Fruit fly (Drosophila melanogaster) Kc167 (cell line): Measurements from ENCODE around the gene htt.

Source experiments
- Myc ChIP-seq: fragments of >200 bp; optimal IDR thresholded peaks from 2 replicates; lab custom pipeline; 2017; ENCODE audit warnings: missing external identifiers
- h ChIP-seq: fragments of >200 bp; optimal IDR thresholded peaks from 3 replicates; lab custom pipeline; 2018; ENCODE audit warnings: missing external identifiers
- insv ChIP-seq: fragments of >200 bp; optimal IDR thresholded peaks from 3 replicates; lab custom pipeline; 2018; ENCODE audit warnings: missing external identifiers
- psq ChIP-seq: fragments of >200 bp; optimal IDR thresholded peaks from 2 replicates; lab custom pipeline; 2017; ENCODE audit warnings: missing external identifiers
- ttk ChIP-seq: sonication (Bioruptor generic); optimal IDR thresholded peaks from 2 replicates; lab custom pipeline; 2017; ENCODE audit warnings: missing external identifiers

DNA sequence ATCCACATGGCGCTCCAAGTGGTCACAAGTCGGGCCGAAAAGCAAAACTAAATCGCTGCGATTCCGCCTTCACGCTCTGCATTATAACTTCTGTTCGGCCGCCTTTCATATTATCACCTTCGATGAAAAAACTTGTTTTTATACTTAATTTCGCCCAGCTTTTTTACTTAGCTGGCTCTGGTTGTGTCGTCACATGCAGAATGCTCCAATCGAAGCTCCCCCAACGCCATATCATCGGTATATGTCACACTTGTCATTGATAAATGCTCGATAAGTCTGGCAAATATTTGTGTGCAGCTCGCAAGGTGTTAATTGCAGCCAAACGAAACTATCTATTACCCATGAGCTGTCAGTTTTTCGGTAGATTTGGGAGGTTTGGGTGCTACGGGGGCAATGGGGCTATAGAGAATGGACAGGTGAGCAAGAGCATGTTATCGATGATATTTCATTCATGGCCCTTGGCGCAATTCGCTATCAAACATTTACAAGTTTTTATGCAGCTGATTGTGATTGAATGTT is 55.6 kb downstream of the htt start, which contains the start of gene CG10000:
- no peak for TF ChIP-seq Myc (lab: Kevin White, UChicago)
- no peak for TF ChIP-seq ttk
- TF ChIP-seq insv (lab: Kevin White, UChicago), result no peak
- TF ChIP-seq psq (lab: Kevin White, UChicago), result no peak
- TF ChIP-seq h (lab: Kevin White, UChicago), result no peak
